Fruit fly (Drosophila melanogaster) whole organism, embryonic: ENCODE measurements around the gene Spn75F.

ENCODE experiments used
- CG10209 ChIP-seq: fragments of 200-800 bp; sonication (Bioruptor generic); optimal IDR thresholded peaks from 3 replicates; lab custom pipeline; 2017; ENCODE audit warnings: missing biosample characterization, mild to moderate bottlenecking, missing genetic modification characterization, missing genetic modification reagents
- CG10431 ChIP-seq: fragments of 200-800 bp; sonication (Bioruptor generic); optimal IDR thresholded peaks from 3 replicates; lab custom pipeline; 2018; ENCODE audit warnings: missing biosample characterization, mild to moderate bottlenecking, missing genetic modification characterization
- CG11696 ChIP-seq: fragments of 200-800 bp; sonication (Bioruptor generic); IDR thresholded peaks from 2 replicates; pipeline ENCODE4 v1.3.6; 2022; ENCODE audit warnings: missing biosample characterization, missing genetic modification characterization
- CG12104 ChIP-seq: fragments of 200-800 bp; sonication (Bioruptor generic); optimal IDR thresholded peaks from 3 replicates; lab custom pipeline; 2016; ENCODE audit warnings: missing biosample characterization, missing genetic modification characterization
- CG14050 ChIP-seq: fragments of 200-800 bp; sonication (Bioruptor generic); IDR thresholded peaks from 3 replicates; pipeline ENCODE4 v1.3.6; 2022; ENCODE audit warnings: missing biosample characterization, missing genetic modification characterization
- CG15269 ChIP-seq: fragments of 200-800 bp; sonication (Bioruptor generic); optimal IDR thresholded peaks from 2 replicates; lab custom pipeline; 2018; ENCODE audit warnings: missing biosample characterization, mild to moderate bottlenecking, missing genetic modification characterization, moderate library complexity
- CG1529 ChIP-seq: fragments of 200-800 bp; sonication (Bioruptor generic); optimal IDR thresholded peaks from 3 replicates; lab custom pipeline; 2018; ENCODE audit warnings: missing biosample characterization, missing genetic modification characterization
- CG16863 ChIP-seq: fragments of 200-800 bp; sonication (Bioruptor generic); optimal IDR thresholded peaks from 3 replicates; lab custom pipeline; 2016; ENCODE audit warnings: missing biosample characterization, missing genetic modification characterization
- CG17829 ChIP-seq: fragments of 200-800 bp; optimal IDR thresholded peaks from 2 replicates; lab custom pipeline; 2019; ENCODE audit warnings: missing biosample characterization, mild to moderate bottlenecking, missing genetic modification characterization, moderate library complexity
- CG3281 ChIP-seq: fragments of 200-800 bp; sonication (Bioruptor generic); optimal IDR thresholded peaks from 3 replicates; lab custom pipeline; 2017; ENCODE audit warnings: missing biosample characterization, mild to moderate bottlenecking, missing genetic modification characterization
- CG3407 ChIP-seq: fragments of 200-800 bp; sonication (Bioruptor generic); optimal IDR thresholded peaks from 2 replicates; lab custom pipeline; 2018; ENCODE audit warnings: missing biosample characterization, mild to moderate bottlenecking, missing genetic modification characterization
- CG4282 ChIP-seq: fragments of 200-800 bp; sonication (Bioruptor generic); optimal IDR thresholded peaks from 2 replicates; lab custom pipeline; 2016; ENCODE audit warnings: missing biosample characterization, missing genetic modification characterization
- CG43689 ChIP-seq: fragments of 200-800 bp; sonication (Bioruptor generic); IDR thresholded peaks from 2 replicates; pipeline ENCODE4 v1.3.6; 2022; ENCODE audit warnings: missing biosample characterization, missing genetic modification characterization
- CG4424 ChIP-seq: fragments of 200-800 bp; sonication (Bioruptor generic); optimal IDR thresholded peaks from 3 replicates; lab custom pipeline; 2016; ENCODE audit warnings: missing biosample characterization, missing genetic modification characterization
- CG6689 ChIP-seq: fragments of 200-800 bp; sonication (Bioruptor generic); IDR thresholded peaks from 2 replicates; pipeline ENCODE4 v1.3.6; 2022; ENCODE audit warnings: missing biosample characterization, missing genetic modification characterization
- CG7928 ChIP-seq: fragments of 200-800 bp; sonication (Bioruptor generic); optimal IDR thresholded peaks from 2 replicates; lab custom pipeline; 2017; ENCODE audit warnings: missing biosample characterization, mild to moderate bottlenecking, missing genetic modification characterization
- CoRest ChIP-seq: fragments of 200-800 bp; sonication (Bioruptor generic); optimal IDR thresholded peaks from 3 replicates; lab custom pipeline; 2018; ENCODE audit warnings: missing biosample characterization, mild to moderate bottlenecking, missing genetic modification characterization, moderate library complexity
- D19A ChIP-seq: fragments of 200-800 bp; optimal IDR thresholded peaks from 3 replicates; lab custom pipeline; 2019; ENCODE audit warnings: missing biosample characterization, mild to moderate bottlenecking, missing genetic modification characterization, moderate library complexity
- Dbx ChIP-seq: fragments of 200-800 bp; sonication (Bioruptor generic); IDR thresholded peaks from 3 replicates; pipeline ENCODE4 v1.3.6; 2022; ENCODE audit warnings: missing biosample characterization, missing genetic modification characterization
- Dek ChIP-seq: fragments of 200-800 bp; sonication (Bioruptor generic); optimal IDR thresholded peaks from 3 replicates; lab custom pipeline; 2019; ENCODE audit warnings: missing biosample characterization, mild to moderate bottlenecking, missing genetic modification characterization, moderate library complexity
- Dip3 ChIP-seq: fragments of 200-800 bp; sonication (Bioruptor generic); optimal IDR thresholded peaks from 3 replicates; lab custom pipeline; 2016; ENCODE audit warnings: missing biosample characterization, missing genetic modification characterization
- Fer3 ChIP-seq: fragments of 200-800 bp; sonication (Bioruptor generic); optimal IDR thresholded peaks from 2 replicates; lab custom pipeline; 2018; ENCODE audit warnings: missing biosample characterization, mild to moderate bottlenecking, missing genetic modification characterization, moderate library complexity
- HHEX ChIP-seq: fragments of 200-800 bp; sonication (Bioruptor generic); optimal IDR thresholded peaks from 3 replicates; lab custom pipeline; 2017; ENCODE audit warnings: missing biosample characterization, mild to moderate bottlenecking, missing genetic modification characterization, missing genetic modification reagents
- HLH4C ChIP-seq: fragments of 200-800 bp; sonication (Bioruptor generic); IDR thresholded peaks from 3 replicates; pipeline ENCODE4 v1.3.6; 2022; ENCODE audit warnings: missing biosample characterization, missing genetic modification characterization; ENCODE audit not compliant: partially characterized antibody
- Hsf ChIP-seq: fragments of 200-800 bp; sonication (Bioruptor generic); optimal IDR thresholded peaks from 3 replicates; lab custom pipeline; 2016; ENCODE audit warnings: missing biosample characterization, missing genetic modification characterization
- Myb ChIP-seq: fragments of 200-800 bp; sonication (Bioruptor generic); optimal IDR thresholded peaks from 2 replicates; lab custom pipeline; 2016; ENCODE audit warnings: missing biosample characterization, missing genetic modification characterization
- Oaz ChIP-seq: fragments of 200-800 bp; sonication (Bioruptor generic); IDR thresholded peaks from 2 replicates; pipeline ENCODE4 v1.3.6; 2022; ENCODE audit warnings: missing biosample characterization, missing genetic modification characterization
- PHDP ChIP-seq: fragments of 200-800 bp; sonication (Bioruptor generic); optimal IDR thresholded peaks from 3 replicates; lab custom pipeline; 2018; ENCODE audit warnings: missing biosample characterization, mild to moderate bottlenecking, missing genetic modification characterization, moderate library complexity
- Poxn ChIP-seq: fragments of 200-800 bp; sonication (Bioruptor generic); IDR thresholded peaks from 2 replicates; pipeline ENCODE4 v1.3.6; 2022; ENCODE audit warnings: missing biosample characterization, missing genetic modification characterization
- Rfx ChIP-seq: fragments of 200-800 bp; sonication (Bioruptor generic); IDR thresholded peaks from 2 replicates; pipeline ENCODE4 v1.3.6; 2022; ENCODE audit warnings: missing biosample characterization, missing genetic modification characterization
- Spps ChIP-seq: fragments of 200-800 bp; sonication (Bioruptor generic); optimal IDR thresholded peaks from 2 replicates; lab custom pipeline; 2018; ENCODE audit warnings: missing biosample characterization, mild to moderate bottlenecking, missing genetic modification characterization
- Sry-δ ChIP-seq: fragments of 200-800 bp; sonication (Bioruptor generic); optimal IDR thresholded peaks from 2 replicates; lab custom pipeline; 2016; ENCODE audit warnings: missing biosample characterization, missing genetic modification characterization
- ase ChIP-seq: fragments of 200-800 bp; sonication (Bioruptor generic); IDR thresholded peaks from 3 replicates; pipeline ENCODE4 v1.3.6; 2022; ENCODE audit warnings: missing biosample characterization, missing genetic modification characterization
- ash1 ChIP-seq: fragments of 200-800 bp; sonication (Bioruptor generic); optimal IDR thresholded peaks from 2 replicates; lab custom pipeline; 2018; ENCODE audit warnings: missing biosample characterization, mild to moderate bottlenecking, missing genetic modification characterization
- bab2 ChIP-seq: fragments of 200-800 bp; sonication (Bioruptor generic); optimal IDR thresholded peaks from 2 replicates; lab custom pipeline; 2016; ENCODE audit warnings: missing biosample characterization, missing genetic modification characterization
- bigmax ChIP-seq: fragments of 200-800 bp; sonication (Bioruptor generic); optimal IDR thresholded peaks from 2 replicates; lab custom pipeline; 2018; ENCODE audit warnings: missing biosample characterization, mild to moderate bottlenecking, missing genetic modification characterization
- cwo ChIP-seq: fragments of 200-800 bp; sonication (Bioruptor generic); optimal IDR thresholded peaks from 3 replicates; lab custom pipeline; 2017; ENCODE audit warnings: missing biosample characterization, missing genetic modification characterization, mild to moderate bottlenecking, moderate library complexity, missing genetic modification reagents
- exex ChIP-seq: fragments of 200-800 bp; sonication (Bioruptor generic); optimal IDR thresholded peaks from 4 replicates; lab custom pipeline; 2018; ENCODE audit warnings: missing biosample characterization, mild to moderate bottlenecking, missing genetic modification characterization, moderate library complexity
- gcm ChIP-seq: fragments of 200-800 bp; sonication (Bioruptor generic); optimal IDR thresholded peaks from 2 replicates; lab custom pipeline; 2019; ENCODE audit warnings: missing biosample characterization, mild to moderate bottlenecking, missing genetic modification characterization, moderate library complexity
- grn ChIP-seq: fragments of 200-800 bp; sonication (Bioruptor generic); optimal IDR thresholded peaks from 3 replicates; lab custom pipeline; 2017; ENCODE audit warnings: missing biosample characterization, missing genetic modification characterization
- gro ChIP-seq: fragments of 200-800 bp; sonication (Bioruptor generic); optimal IDR thresholded peaks from 2 replicates; lab custom pipeline; 2016; ENCODE audit warnings: missing biosample characterization, missing genetic modification characterization
- hb ChIP-seq: fragments of 200-800 bp; sonication (Bioruptor generic); IDR thresholded peaks from 3 replicates; pipeline ENCODE4 v1.3.6; 2022; ENCODE audit warnings: missing biosample characterization, missing genetic modification characterization; ENCODE audit not compliant: partially characterized antibody
- hbn ChIP-seq: fragments of 200-800 bp; sonication (Bioruptor generic); IDR thresholded peaks from 2 replicates; pipeline ENCODE4 v1.3.6; 2022; ENCODE audit warnings: missing biosample characterization, missing genetic modification characterization; ENCODE audit not compliant: partially characterized antibody
- salm ChIP-seq: fragments of 200-800 bp; sonication (Bioruptor generic); optimal IDR thresholded peaks from 2 replicates; lab custom pipeline; 2018; ENCODE audit warnings: missing biosample characterization, mild to moderate bottlenecking, missing genetic modification characterization
- sc ChIP-seq, 3 experiments: fragments of >200 bp in 2 of 3; fragments of 200-800 bp in 1 of 3; sonication (Bioruptor generic) in 1 of 3; optimal IDR thresholded peaks; 2 replicates in 2 of 3; 3 replicates in 1 of 3; lab custom pipeline; 2017; ENCODE audit warnings: mild to moderate bottlenecking in 1 of 3, missing biosample characterization in 1 of 3, missing genetic modification characterization in 1 of 3, missing genetic modification reagents in 1 of 3
- sens-2 ChIP-seq: fragments of 200-800 bp; sonication (Bioruptor generic); IDR thresholded peaks from 2 replicates; pipeline ENCODE4 v1.3.6; 2022; ENCODE audit warnings: missing biosample characterization, missing genetic modification characterization
- sima ChIP-seq: fragments of 200-800 bp; sonication (Bioruptor generic); optimal IDR thresholded peaks from 2 replicates; lab custom pipeline; 2016; ENCODE audit warnings: missing biosample characterization, missing genetic modification characterization
- slp2 ChIP-seq: fragments of 200-800 bp; sonication (Bioruptor generic); optimal IDR thresholded peaks from 2 replicates; lab custom pipeline; 2016; ENCODE audit warnings: missing biosample characterization, missing genetic modification characterization

Gene Spn75F

dm6 chr3L:19092125-19093058 is 37.1 kb downstream of the Spn75F start, which contains the start of gene MESR6:
Gene MESR6 (plus strand): TSS chr3L:19092670.
- TF ChIP-seq Fer3 (tag; lab: Kevin White, UChicago) (no peak), CG16863 (GFP tag; lab: Kevin White, UChicago) (no peak), sc (optimal IDR thresholded peaks at IDR 0.05; lab: Kevin White, UChicago) (no peak), sc (GFP tag; optimal IDR thresholded peaks at IDR 0.05; lab: Kevin White, UChicago) (no peak), ash1 (GFP tag; lab: Kevin White, UChicago) (no peak), CG10209 (GFP tag; lab: Kevin White, UChicago) (peak; percentile 13), cwo (no peak), CG7928 (GFP tag; lab: Kevin White, UChicago) (peak; percentile 83), hb (GFP tag; lab: Robert Waterston, UW) (peak; percentile 47), HLH4C (GFP tag; lab: Robert Waterston, UW) (peak; percentile 78), Rfx (GFP tag; lab: Robert Waterston, UW) (peak; percentile 4; the same call in 1 of the 2 replicates), bab2 (GFP tag; lab: Kevin White, UChicago) (no peak), CG1529 (GFP tag; lab: Kevin White, UChicago) (no peak), CG4424 (GFP tag; lab: Kevin White, UChicago) (no peak), exex (tag; lab: Kevin White, UChicago) (no peak), PHDP (tag; lab: Kevin White, UChicago) (peak; percentile 29), CG15269 (tag; lab: Kevin White, UChicago) (peak; percentile 59), sima (GFP tag; lab: Kevin White, UChicago) (no peak), CG3281 (GFP tag; lab: Kevin White, UChicago) (peak; percentile 47), bigmax (no peak), slp2 (GFP tag; lab: Kevin White, UChicago) (no peak), hbn (GFP tag; lab: Robert Waterston, UW) (peak; percentile 83), Dip3 (GFP tag; lab: Kevin White, UChicago) (no peak), ase (GFP tag; lab: Robert Waterston, UW) (no peak), CG3407 (GFP tag; lab: Kevin White, UChicago) (no peak), grn (GFP tag; lab: Kevin White, UChicago) (no peak), sens-2 (no peak), HHEX (GFP tag; lab: Kevin White, UChicago) (peak; percentile 37), CG6689 (GFP tag; lab: Robert Waterston, UW) (no peak), Dek (tag; lab: Kevin White, UChicago) (peak; percentile 63), Myb (GFP tag; lab: Kevin White, UChicago) (peak; percentile 99), Oaz (GFP tag; lab: Robert Waterston, UW) (no peak), CG14050 (peak; percentile 17; the same call in 1 of the 3 replicates), D19A (tag; lab: Kevin White, UChicago) (peak; percentile 89), CG43689 (GFP tag; lab: Robert Waterston, UW) (no peak), Spps (no peak), Hsf (GFP tag; lab: Kevin White, UChicago) (no peak), CG17829 (peak; percentile 22), Poxn (GFP tag; lab: Robert Waterston, UW) (no peak), gro (peak; percentile 61), CG11696 (no peak), CoRest (tag; lab: Kevin White, UChicago) (peak; percentile 47), gcm (GFP tag; lab: Kevin White, UChicago) (no peak), CG12104 (GFP tag; lab: Kevin White, UChicago) (no peak), CG4282 (no peak), salm (no peak), Dbx (GFP tag; lab: Robert Waterston, UW) (no peak), CG10431 (GFP tag; lab: Kevin White, UChicago) (no peak), Sry-δ (GFP tag; lab: Kevin White, UChicago) (peak; percentile 79)
